Worm (Caenorhabditis elegans) whole organism, L4 larva: Measurements from ENCODE around the gene srh-59.

Source experiments
- F44E2.7 ChIP-seq: fragments of 200-800 bp; sonication (Bioruptor generic); IDR thresholded peaks from 2 replicates; pipeline ENCODE4 v2.1.2; 2022; ENCODE audit warnings: missing genetic modification characterization, missing compliant biosample characterization
- aha-1 ChIP-seq: fragments of 150-350 bp; peaks from one replicate; lab custom pipeline; 2014; ENCODE audit warnings: missing biosample characterization, missing genetic modification characterization
- ceh-82 ChIP-seq: sonication (generic microtip); optimal IDR thresholded peaks from 2 replicates; lab custom pipeline; 2017; ENCODE audit warnings: missing biosample characterization, missing genetic modification characterization
- fos-1 ChIP-seq: fragments of 150-350 bp; optimal IDR thresholded peaks from 2 replicates; lab custom pipeline; 2014; ENCODE audit warnings: missing biosample characterization, missing genetic modification characterization
- mep-1 ChIP-seq: fragments of 150-350 bp; sonication (generic microtip); optimal IDR thresholded peaks from 3 replicates; lab custom pipeline; 2014; ENCODE audit warnings: missing biosample characterization, missing genetic modification characterization
- nhr-11 ChIP-seq: fragments of 150-350 bp; optimal IDR thresholded peaks from 2 replicates; lab custom pipeline; 2014; ENCODE audit warnings: missing biosample characterization, missing genetic modification characterization
- nhr-48 ChIP-seq: sonication (generic microtip); optimal IDR thresholded peaks from 2 replicates; lab custom pipeline; 2016; ENCODE audit warnings: mild to moderate bottlenecking, missing genetic modification characterization, missing compliant biosample characterization
- saeg-2 ChIP-seq: fragments of 200-800 bp; sonication (Bioruptor generic); IDR thresholded peaks from 2 replicates; pipeline ENCODE4 v1.3.6; 2022; ENCODE audit warnings: missing genetic modification reagents, missing genetic modification characterization, missing compliant biosample characterization
- snpc-4 ChIP-seq: fragments of 150-350 bp; optimal IDR thresholded peaks from 2 replicates; lab custom pipeline; 2014; ENCODE audit warnings: missing biosample characterization, missing genetic modification characterization
- unc-130 ChIP-seq: sonication (generic microtip); optimal IDR thresholded peaks from 2 replicates; lab custom pipeline; 2016; ENCODE audit warnings: missing genetic modification reagents, missing genetic modification characterization, missing compliant biosample characterization
- zag-1 ChIP-seq: fragments of 150-350 bp; optimal IDR thresholded peaks from 2 replicates; lab custom pipeline; 2014; ENCODE audit warnings: missing biosample characterization, missing genetic modification characterization

DNA sequence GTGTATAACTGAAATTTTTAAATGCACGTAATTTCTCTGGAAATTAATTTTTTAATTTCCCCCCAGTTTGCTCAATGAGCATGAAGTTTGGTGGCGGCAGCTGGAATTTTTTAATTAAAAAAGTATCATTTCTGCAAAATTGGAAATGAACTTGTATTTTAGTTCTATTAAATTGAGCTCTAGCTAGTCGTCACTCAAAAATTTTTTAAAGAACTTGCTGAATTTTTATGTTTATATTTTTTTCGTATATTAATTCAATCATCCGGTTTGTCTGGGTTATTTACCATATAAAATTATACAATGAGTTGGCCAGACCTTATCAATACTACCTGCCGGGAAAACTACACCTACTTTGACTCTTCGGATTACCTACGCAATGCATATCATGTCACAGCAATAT, at the start of gene srh-59:
- TF ChIP-seq snpc-4 (tag; lab: Kevin White, UChicago) (no peak), F44E2.7 (no peak), ceh-82 (tag; lab: Kevin White, UChicago) (no peak), saeg-2 (GFP tag; lab: Robert Waterston, UW) (no peak), unc-130 (GFP tag; lab: Kevin White, UChicago) (no peak), aha-1 (tag; lab: Kevin White, UChicago) (no peak), fos-1 (tag; lab: Kevin White, UChicago) (no peak), zag-1 (tag; lab: Kevin White, UChicago) (no peak), nhr-48 (no peak), nhr-11 (tag; lab: Kevin White, UChicago) (no peak), mep-1 (tag; lab: Kevin White, UChicago) (no peak)
